Fruit fly (Drosophila melanogaster) whole organism, prepupa: ENCODE measurements around the gene mio.
A peak's percentile ranks its signal among the peaks of the same experiment; 100 is the strongest.

Experiments used
- CG11762 ChIP-seq: fragments of 200-800 bp; sonication (Bioruptor generic); optimal IDR thresholded peaks from 3 replicates; lab custom pipeline; 2016; ENCODE audit warnings: missing biosample characterization, missing genetic modification characterization; ENCODE audit not compliant: insufficient read depth
- CG16779 ChIP-seq: fragments of 200-800 bp; sonication (Bioruptor generic); optimal IDR thresholded peaks from 3 replicates; lab custom pipeline; 2017; ENCODE audit warnings: missing biosample characterization, mild to moderate bottlenecking, missing genetic modification characterization
- CG3032 ChIP-seq: fragments of 200-800 bp; optimal IDR thresholded peaks from 2 replicates; lab custom pipeline; 2019; ENCODE audit warnings: missing biosample characterization, mild to moderate bottlenecking, missing genetic modification characterization, moderate library complexity
- CG4318 ChIP-seq: fragments of 200-800 bp; sonication (Bioruptor generic); optimal IDR thresholded peaks from 3 replicates; lab custom pipeline; 2017; ENCODE audit warnings: missing biosample characterization, mild to moderate bottlenecking, missing genetic modification characterization
- Gug ChIP-seq: fragments of 200-800 bp; sonication (Bioruptor generic); IDR thresholded peaks from 2 replicates; pipeline ENCODE4 v1.3.6; 2022; ENCODE audit warnings: missing biosample characterization, missing genetic modification characterization

DNA sequence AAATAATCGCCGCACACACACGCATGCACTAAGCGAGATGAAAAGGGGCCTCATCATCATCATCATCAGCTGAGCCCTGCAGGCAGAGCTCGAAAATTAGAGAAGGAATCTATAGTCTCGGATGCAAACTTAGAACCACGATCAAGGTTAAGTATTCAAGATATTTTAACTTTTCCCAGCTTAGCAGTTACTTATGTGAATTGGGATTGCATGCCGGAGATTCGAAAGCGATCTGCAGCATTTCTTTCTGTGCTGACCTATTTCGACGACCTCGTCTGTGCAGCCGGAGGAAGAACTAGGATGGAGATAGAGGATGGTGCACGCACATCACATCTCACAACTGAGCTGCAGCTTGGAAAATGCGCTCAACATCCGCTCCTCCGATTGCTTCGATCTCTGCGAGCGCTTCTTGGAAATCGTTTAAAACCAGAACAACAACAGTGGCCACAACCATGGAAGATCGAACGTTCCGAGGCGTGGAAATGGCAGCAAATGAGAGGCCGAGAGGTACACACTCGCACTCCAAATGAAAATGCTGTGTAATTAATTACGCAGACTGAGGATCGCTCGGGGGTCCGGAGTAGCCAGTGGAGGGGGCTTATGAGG, 34.3 kb upstream of the mio start:
- TF ChIP-seq CG11762 (peak; percentile 23), CG4318 (GFP tag; lab: Kevin White, UChicago) (no peak), Gug (GFP tag; lab: Robert Waterston, UW) (peak; percentile 17; the same call in 1 of the 2 replicates), CG16779 (tag; lab: Kevin White, UChicago) (peak; percentile 64), CG3032 (tag; lab: Kevin White, UChicago) (peak; percentile 84)
